Worm (Caenorhabditis elegans) whole organism, early embryonic: Measurements from ENCODE around the gene C45G9.11.

Source experiments
- B0310.2 ChIP-seq: sonication (generic microtip); optimal IDR thresholded peaks from 2 replicates; lab custom pipeline; 2016; ENCODE audit warnings: mild to moderate bottlenecking, missing genetic modification characterization, missing compliant biosample characterization
- ama-1 ChIP-seq: fragments of 150-350 bp; optimal IDR thresholded peaks from 2 replicates; lab custom pipeline; 2014
- ets-7 ChIP-seq: sonication (generic microtip); optimal IDR thresholded peaks from 2 replicates; lab custom pipeline; 2016; ENCODE audit warnings: missing genotype, missing genetic modification characterization, missing compliant biosample characterization
- flt-1 ChIP-seq: fragments of 200-800 bp; sonication (Bioruptor generic); IDR thresholded peaks from 2 replicates; pipeline ENCODE4 v1.3.6; 2022; ENCODE audit warnings: missing genetic modification characterization, missing compliant biosample characterization
- pes-1 ChIP-seq: fragments of 200-800 bp; sonication (Bioruptor generic); IDR thresholded peaks from 2 replicates; pipeline ENCODE4 v1.3.6; 2022; ENCODE audit warnings: missing genetic modification reagents, missing genetic modification characterization, missing compliant biosample characterization
- sea-1 ChIP-seq: fragments of 200-800 bp; sonication (Bioruptor generic); conservative IDR thresholded peaks from 2 replicates; pipeline ENCODE4 v1.3.6; 2022; ENCODE audit warnings: missing genetic modification characterization, missing compliant biosample characterization
- tbx-11 ChIP-seq: fragments of 200-800 bp; sonication (Bioruptor generic); IDR thresholded peaks from 2 replicates; pipeline ENCODE4 v1.3.6; 2022; ENCODE audit warnings: missing genetic modification characterization, missing compliant biosample characterization
- tbx-37 ChIP-seq: fragments of 200-800 bp; sonication (Bioruptor generic); conservative IDR thresholded peaks from 2 replicates; pipeline ENCODE4 v1.3.6; 2022; ENCODE audit warnings: missing genetic modification reagents, missing genetic modification characterization, missing compliant biosample characterization

DNA sequence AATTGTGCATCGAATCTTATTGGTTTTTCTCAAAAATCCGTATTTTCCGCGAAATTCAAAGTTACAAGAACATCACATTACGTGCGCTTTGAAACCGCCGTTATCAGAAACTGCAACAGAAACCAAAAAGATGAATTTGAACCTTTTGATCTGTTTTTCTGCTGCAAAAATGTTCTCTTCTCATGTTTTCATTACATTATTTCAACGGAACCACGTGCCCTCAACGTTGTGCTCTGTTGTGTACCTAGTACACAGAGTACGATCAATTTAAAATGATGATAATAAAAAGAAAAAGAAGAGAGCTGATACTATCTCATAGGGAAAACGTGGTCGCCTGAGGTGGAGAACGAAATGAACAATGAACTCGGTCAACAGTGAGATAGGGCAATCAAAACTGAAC lies 9.5 kb upstream of the C45G9.11 start:
- no peak for TF ChIP-seq ama-1 (lab: Kevin White, UChicago)
- no peak for TF ChIP-seq tbx-11 (GFP tag; lab: Robert Waterston, UW)
- TF ChIP-seq pes-1 (GFP tag; lab: Robert Waterston, UW) = no peak
- TF ChIP-seq ets-7 (tag; lab: Kevin White, UChicago) = no peak
- no peak for TF ChIP-seq tbx-37 (GFP tag; lab: Robert Waterston, UW)
- no peak for TF ChIP-seq sea-1 (GFP tag; lab: Robert Waterston, UW)
- no peak for TF ChIP-seq flt-1
- TF ChIP-seq B0310.2 = no peak
